Worm (Caenorhabditis elegans) whole organism, L1 larva: ENCODE data around the gene smg-4.
A peak's percentile ranks its signal among the peaks of the same experiment; 100 is the strongest.

Source experiments
- C16A3.4 ChIP-seq: fragments of 150-350 bp; optimal IDR thresholded peaks from 2 replicates; lab custom pipeline; 2014; ENCODE audit warnings: missing biosample characterization, missing genetic modification characterization
- C34B4.2 ChIP-seq: sonication (generic microtip); optimal IDR thresholded peaks from 2 replicates; lab custom pipeline; 2017; ENCODE audit warnings: mild to moderate bottlenecking, missing genetic modification characterization, missing compliant biosample characterization
- F16B12.6 ChIP-seq: fragments of 150-350 bp; optimal IDR thresholded peaks from 2 replicates; lab custom pipeline; 2014; ENCODE audit warnings: missing biosample characterization, missing genetic modification characterization
- blmp-1 ChIP-seq: fragments of 150-350 bp; optimal IDR thresholded peaks from 2 replicates; lab custom pipeline; 2014; ENCODE audit warnings: missing biosample characterization, missing genetic modification characterization
- ceh-88 ChIP-seq: fragments of 200-800 bp; sonication (Bioruptor generic); IDR thresholded peaks from 2 replicates; pipeline ENCODE4 v1.3.6; 2022; ENCODE audit warnings: missing genetic modification characterization, missing compliant biosample characterization
- ceh-90 ChIP-seq: sonication (generic microtip); optimal IDR thresholded peaks from 2 replicates; lab custom pipeline; 2016; ENCODE audit warnings: missing genetic modification characterization, missing compliant biosample characterization
- dsc-1 ChIP-seq: sonication (generic microtip); optimal IDR thresholded peaks from 2 replicates; lab custom pipeline; 2016; ENCODE audit warnings: mild to moderate bottlenecking, missing genetic modification characterization, missing compliant biosample characterization
- efl-1 ChIP-seq, 4 experiments: fragments of 150-350 bp; optimal IDR thresholded peaks in 3 of 4; peaks in 1 of 4; 1 replicate in 1 of 4; 2 replicates in 3 of 4; lab custom pipeline; 2014; ENCODE audit warnings: missing biosample characterization in 2 of 4, missing genetic modification characterization in 2 of 4, missing genetic modification reagents in 2 of 4
- efl-3 ChIP-seq: fragments of 200-800 bp; sonication (Bioruptor generic); optimal IDR thresholded peaks from 2 replicates; lab custom pipeline; 2018; ENCODE audit warnings: mild to moderate bottlenecking, missing genetic modification characterization, missing compliant biosample characterization
- egl-13 ChIP-seq: sonication (generic microtip); optimal IDR thresholded peaks from 2 replicates; lab custom pipeline; 2016; ENCODE audit warnings: missing genotype, missing genetic modification reagents, missing genetic modification characterization, missing compliant biosample characterization
- grh-1 ChIP-seq: fragments of 200-800 bp; sonication (Bioruptor generic); IDR thresholded peaks from 2 replicates; pipeline ENCODE4 v1.3.6; 2022; ENCODE audit warnings: missing genetic modification reagents, missing genetic modification characterization, missing compliant biosample characterization
- hlh-17 ChIP-seq: fragments of 200-800 bp; sonication (Bioruptor generic); optimal IDR thresholded peaks from 2 replicates; lab custom pipeline; 2018; ENCODE audit warnings: missing genetic modification characterization, mild to moderate bottlenecking, missing compliant biosample characterization, moderate library complexity, borderline replicate concordance
- irx-1 ChIP-seq: sonication (generic microtip); optimal IDR thresholded peaks from 2 replicates; lab custom pipeline; 2016; ENCODE audit warnings: missing genetic modification characterization, missing compliant biosample characterization
- lin-13 ChIP-seq: fragments of 150-350 bp; optimal IDR thresholded peaks from 2 replicates; lab custom pipeline; 2014; ENCODE audit warnings: missing biosample characterization, missing genetic modification reagents, missing genetic modification characterization
- lin-14 ChIP-seq: fragments of 200-800 bp; sonication (Bioruptor generic); optimal IDR thresholded peaks from 2 replicates; lab custom pipeline; 2018; ENCODE audit warnings: mild to moderate bottlenecking, missing genetic modification characterization, moderate library complexity, missing compliant biosample characterization
- lin-35 ChIP-seq, 2 experiments: fragments of 150-350 bp; optimal IDR thresholded peaks; 2 replicates each; lab custom pipeline; 2014; ENCODE audit warnings: missing biosample characterization in 2 of 2, missing genetic modification characterization in 2 of 2, missing genetic modification reagents in 2 of 2
- lin-39 ChIP-seq: fragments of 150-350 bp; optimal IDR thresholded peaks from 2 replicates; lab custom pipeline; 2014; ENCODE audit warnings: missing biosample characterization, missing genetic modification reagents, missing genetic modification characterization
- mef-2 ChIP-seq: fragments of 150-350 bp; optimal IDR thresholded peaks from 2 replicates; lab custom pipeline; 2014; ENCODE audit warnings: missing biosample characterization, missing genetic modification characterization
- mep-1 ChIP-seq: fragments of 150-350 bp; optimal IDR thresholded peaks from 2 replicates; lab custom pipeline; 2014; ENCODE audit warnings: missing biosample characterization, missing genetic modification characterization
- nhr-12 ChIP-seq: sonication (generic microtip); optimal IDR thresholded peaks from 2 replicates; lab custom pipeline; 2017; ENCODE audit warnings: missing biosample characterization, missing genetic modification characterization
- nhr-20 ChIP-seq: sonication (generic microtip); optimal IDR thresholded peaks from 2 replicates; lab custom pipeline; 2016; ENCODE audit warnings: mild to moderate bottlenecking, missing genetic modification characterization, missing compliant biosample characterization
- nhr-237 ChIP-seq: fragments of 150-350 bp; optimal IDR thresholded peaks from 2 replicates; lab custom pipeline; 2014; ENCODE audit warnings: missing biosample characterization, missing genetic modification characterization
- nhr-28 ChIP-seq: fragments of 150-350 bp; optimal IDR thresholded peaks from 2 replicates; lab custom pipeline; 2014; ENCODE audit warnings: missing biosample characterization, missing genetic modification characterization
- nhr-71 ChIP-seq: sonication (generic microtip); optimal IDR thresholded peaks from 2 replicates; lab custom pipeline; 2016; ENCODE audit warnings: mild to moderate bottlenecking, missing genetic modification characterization, moderate library complexity, missing compliant biosample characterization
- nhr-76 ChIP-seq: sonication (generic microtip); optimal IDR thresholded peaks from 2 replicates; lab custom pipeline; 2017; ENCODE audit warnings: missing biosample characterization, missing genetic modification characterization
- nhr-84 ChIP-seq: sonication (generic microtip); optimal IDR thresholded peaks from 2 replicates; lab custom pipeline; 2017; ENCODE audit warnings: missing biosample characterization, missing genetic modification characterization
- nhr-90 ChIP-seq: sonication (generic microtip); optimal IDR thresholded peaks from 2 replicates; lab custom pipeline; 2016; ENCODE audit warnings: mild to moderate bottlenecking, missing genetic modification characterization, missing compliant biosample characterization; ENCODE audit not compliant: poor library complexity
- pag-3 ChIP-seq: sonication (generic microtip); optimal IDR thresholded peaks from 2 replicates; lab custom pipeline; 2017; ENCODE audit warnings: missing genetic modification characterization, mild to moderate bottlenecking, missing compliant biosample characterization, antibody characterized with exemption, borderline replicate concordance; ENCODE audit not compliant: insufficient read depth
- pax-3 ChIP-seq: fragments of 200-800 bp; sonication (Bioruptor generic); optimal IDR thresholded peaks from 2 replicates; lab custom pipeline; 2018; ENCODE audit warnings: mild to moderate bottlenecking, missing genetic modification characterization, moderate library complexity, missing compliant biosample characterization
- pqm-1 ChIP-seq: sonication (generic microtip); optimal IDR thresholded peaks from 3 replicates; lab custom pipeline; 2017; ENCODE audit warnings: missing biosample characterization, missing genetic modification characterization
- snpc-4 ChIP-seq: fragments of 150-350 bp; optimal IDR thresholded peaks from 2 replicates; lab custom pipeline; 2014; ENCODE audit warnings: missing biosample characterization, missing genetic modification characterization
- snu-23 ChIP-seq: sonication (generic microtip); optimal IDR thresholded peaks from 2 replicates; lab custom pipeline; 2016; ENCODE audit warnings: missing genetic modification characterization, missing compliant biosample characterization
- sup-37 ChIP-seq: fragments of 200-800 bp; sonication (Bioruptor generic); optimal IDR thresholded peaks from 2 replicates; lab custom pipeline; 2018; ENCODE audit warnings: mild to moderate bottlenecking, missing genetic modification characterization, missing compliant biosample characterization
- tlp-1 ChIP-seq: fragments of 150-350 bp; optimal IDR thresholded peaks from 2 replicates; lab custom pipeline; 2014; ENCODE audit warnings: missing biosample characterization, missing genetic modification characterization
- unc-130 ChIP-seq: fragments of 150-350 bp; optimal IDR thresholded peaks from 2 replicates; lab custom pipeline; 2017; ENCODE audit warnings: missing biosample characterization, missing genetic modification characterization, inconsistent platforms
- unc-62 ChIP-seq: fragments of 150-350 bp; optimal IDR thresholded peaks from 2 replicates; lab custom pipeline; 2014; ENCODE audit warnings: missing biosample characterization, missing genetic modification reagents, missing genetic modification characterization
- unc-86 ChIP-seq: sonication (generic microtip); optimal IDR thresholded peaks from 2 replicates; lab custom pipeline; 2016; ENCODE audit warnings: missing genetic modification characterization, missing compliant biosample characterization
- unc-98 ChIP-seq: fragments of 200-800 bp; sonication (Bioruptor generic); IDR thresholded peaks from 2 replicates; pipeline ENCODE4 v1.3.6; 2022; ENCODE audit warnings: missing genetic modification characterization, missing compliant biosample characterization
- xbp-1 ChIP-seq: sonication (generic microtip); optimal IDR thresholded peaks from 2 replicates; lab custom pipeline; 2016; ENCODE audit warnings: missing genetic modification characterization, missing compliant biosample characterization
- zag-1 ChIP-seq: fragments of 150-350 bp; optimal IDR thresholded peaks from 2 replicates; lab custom pipeline; 2014; ENCODE audit warnings: missing biosample characterization, missing genetic modification characterization

smg-4 gene

ce11 chrV:9764552-9764951 lies 13.0 kb downstream of the smg-4 start:
- TF ChIP-seq efl-3 (GFP tag; lab: Kevin White, UChicago), result no peak
- no peak for TF ChIP-seq dsc-1
- no peak for TF ChIP-seq efl-1 (optimal IDR thresholded peaks at IDR 0.05; lab: Kevin White, UChicago)
- peak in 1 of 2 experiments; percentile 30 for TF ChIP-seq efl-1 (GFP tag; optimal IDR thresholded peaks at IDR 0.05 in 1 of 2; lab: Kevin White, UChicago)

DNA sequence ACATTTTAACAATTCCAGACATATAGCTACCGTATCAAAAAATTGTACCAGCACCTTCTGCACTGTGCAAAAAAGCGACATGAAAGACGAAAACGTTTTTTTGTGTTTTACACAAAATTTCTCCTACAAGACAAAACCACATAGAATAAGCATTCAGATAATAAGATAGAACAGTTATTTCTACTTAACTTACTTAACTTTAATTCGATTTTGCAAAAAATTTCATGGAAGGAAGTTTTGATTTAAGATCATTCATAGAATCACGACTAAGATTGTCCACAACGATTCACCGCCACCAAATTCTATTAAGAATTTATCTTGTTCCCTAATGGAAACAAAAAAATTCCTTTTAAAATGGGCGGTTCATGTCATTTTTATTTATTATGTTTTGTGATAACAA lies 13.8 kb downstream of the smg-4 start:
- TF ChIP-seq unc-130 (tag; lab: Kevin White, UChicago) (no peak), nhr-28 (tag; lab: Kevin White, UChicago) (no peak), xbp-1 (tag; lab: Kevin White, UChicago) (no peak), egl-13 (tag; lab: Kevin White, UChicago) (no peak), nhr-84 (tag; lab: Kevin White, UChicago) (no peak), lin-13 (GFP tag; lab: Kevin White, UChicago) (no peak), F16B12.6 (no peak), unc-98 (GFP tag; lab: Robert Waterston, UW) (no peak), snpc-4 (tag; lab: Kevin White, UChicago) (no peak), lin-39 (tag; lab: Kevin White, UChicago) (no peak), mef-2 (tag; lab: Kevin White, UChicago) (no peak), pqm-1 (tag; lab: Kevin White, UChicago) (no peak), nhr-20 (tag; lab: Kevin White, UChicago) (no peak), C16A3.4 (tag; lab: Kevin White, UChicago) (no peak), sup-37 (GFP tag; lab: Kevin White, UChicago) (no peak), hlh-17 (GFP tag; lab: Kevin White, UChicago) (no peak), nhr-71 (no peak), lin-35 (GFP tag; optimal IDR thresholded peaks at IDR 0.05; lab: Kevin White, UChicago) (no peak), unc-62 (no peak), snu-23 (no peak)

DNA sequence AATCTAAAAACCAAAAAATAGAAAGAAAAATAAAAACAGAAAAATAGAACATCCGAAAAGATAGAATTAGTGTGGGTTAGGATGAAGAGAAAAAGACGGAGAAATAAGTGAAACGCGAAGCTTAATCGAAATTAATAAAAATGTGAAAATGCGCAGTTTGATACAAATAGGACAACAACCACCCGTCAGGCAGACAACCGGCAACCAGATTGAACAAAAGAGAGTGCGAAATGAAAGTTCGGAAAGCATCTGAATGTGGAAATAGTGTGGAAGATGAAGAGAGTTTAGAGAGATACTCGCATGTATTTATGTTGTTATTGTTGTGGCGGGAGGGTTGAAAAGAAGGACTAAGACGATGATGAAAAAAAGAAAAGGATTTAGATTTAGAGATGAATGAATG lies 19.1 kb downstream of the smg-4 start:
- peak; percentile 62 for TF ChIP-seq lin-14 (GFP tag; lab: Kevin White, UChicago)
- peak; percentile 96 for TF ChIP-seq blmp-1 (tag; lab: Kevin White, UChicago)
- TF ChIP-seq mef-2 (tag; lab: Kevin White, UChicago), result no peak

ce11 chrV:9757884-9758283 lies 19.7 kb downstream of the smg-4 start, which contains the start of gene F58E6.11:
Gene F58E6.11, minus strand, starts transcription at chrV:9757984.
- TF ChIP-seq nhr-12 (tag; lab: Kevin White, UChicago) (no peak), ceh-90 (no peak), nhr-90 (no peak), ceh-88 (GFP tag; lab: Robert Waterston, UW) (no peak), lin-13 (GFP tag; lab: Kevin White, UChicago) (no peak), C34B4.2 (tag; lab: Kevin White, UChicago) (no peak), unc-62 (no peak), irx-1 (tag; lab: Kevin White, UChicago) (no peak), pax-3 (no peak), zag-1 (tag; lab: Kevin White, UChicago) (no peak), unc-86 (tag; lab: Kevin White, UChicago) (no peak), pag-3 (tag; lab: Kevin White, UChicago) (no peak), nhr-237 (no peak), grh-1 (GFP tag; lab: Robert Waterston, UW) (no peak), tlp-1 (no peak), efl-3 (GFP tag; lab: Kevin White, UChicago) (no peak), egl-13 (tag; lab: Kevin White, UChicago) (no peak), sup-37 (GFP tag; lab: Kevin White, UChicago) (no peak), mep-1 (tag; lab: Kevin White, UChicago) (no peak), nhr-76 (tag; lab: Kevin White, UChicago) (no peak)
